Worm (Caenorhabditis elegans): ENCODE data around the gene T21C9.13.

The T21C9.13 gene

ce11 chrV:10581837-10582300 lies 15.2 kb upstream of the T21C9.13 start, which contains the start of gene T21C9.6:
Gene T21C9.6 (plus strand): TSS chrV:10581887.
- TF ChIP-seq ceh-82 (tag; optimal IDR thresholded peaks at IDR 0.05): no peak
- TF ChIP-seq pqm-1 (tag; optimal IDR thresholded peaks at IDR 0.05): peak; percentile 26
- peak; percentile 52 for TF ChIP-seq elt-2 (tag; optimal IDR thresholded peaks at IDR 0.05)

DNA sequence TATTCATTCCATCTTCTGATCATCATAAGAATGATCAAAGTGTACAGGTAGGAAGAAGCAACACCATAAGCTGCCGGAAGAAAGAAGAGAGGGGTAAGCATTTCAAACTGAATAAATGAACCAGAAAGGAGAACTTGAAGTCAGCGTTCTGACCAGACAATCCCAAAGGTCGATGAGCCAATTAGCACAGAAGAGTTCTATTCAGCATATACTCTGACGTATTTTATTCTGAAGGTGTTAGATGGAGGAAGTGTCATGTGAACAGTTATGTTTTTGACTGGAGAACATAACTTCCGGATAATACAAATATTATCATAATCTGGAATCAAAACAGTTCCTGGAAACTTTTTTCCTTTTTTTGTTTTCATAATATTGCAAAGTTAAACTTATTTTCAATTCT lies 8.4 kb upstream of the T21C9.13 start, which contains the start of gene srg-32:
Gene srg-32, minus strand, starts transcription at position 101 of the 400 bp plus-strand sequence.
- TF ChIP-seq mdl-1 (tag; optimal IDR thresholded peaks at IDR 0.05): no peak
- no peak for TF ChIP-seq aly-2 (tag; optimal IDR thresholded peaks at IDR 0.05)
- TF ChIP-seq fos-1 (tag; optimal IDR thresholded peaks at IDR 0.05): no peak
- TF ChIP-seq nhr-12 (tag; optimal IDR thresholded peaks at IDR 0.05): no peak
- no peak for TF ChIP-seq jun-1 (tag; optimal IDR thresholded peaks at IDR 0.05)
- TF ChIP-seq ztf-4 (tag; optimal IDR thresholded peaks at IDR 0.05): no peak
- no peak for TF ChIP-seq fkh-10 (GFP tag; optimal IDR thresholded peaks at IDR 0.05)
- TF ChIP-seq egl-27 (tag; optimal IDR thresholded peaks at IDR 0.05): no peak
- no peak for TF ChIP-seq ceh-16 (tag; optimal IDR thresholded peaks at IDR 0.05)
- TF ChIP-seq nhr-28 (tag; optimal IDR thresholded peaks at IDR 0.05): no peak
- TF ChIP-seq elt-2 (tag; optimal IDR thresholded peaks at IDR 0.05): no peak
- no peak for TF ChIP-seq nhr-77 (tag; optimal IDR thresholded peaks at IDR 0.05)

DNA sequence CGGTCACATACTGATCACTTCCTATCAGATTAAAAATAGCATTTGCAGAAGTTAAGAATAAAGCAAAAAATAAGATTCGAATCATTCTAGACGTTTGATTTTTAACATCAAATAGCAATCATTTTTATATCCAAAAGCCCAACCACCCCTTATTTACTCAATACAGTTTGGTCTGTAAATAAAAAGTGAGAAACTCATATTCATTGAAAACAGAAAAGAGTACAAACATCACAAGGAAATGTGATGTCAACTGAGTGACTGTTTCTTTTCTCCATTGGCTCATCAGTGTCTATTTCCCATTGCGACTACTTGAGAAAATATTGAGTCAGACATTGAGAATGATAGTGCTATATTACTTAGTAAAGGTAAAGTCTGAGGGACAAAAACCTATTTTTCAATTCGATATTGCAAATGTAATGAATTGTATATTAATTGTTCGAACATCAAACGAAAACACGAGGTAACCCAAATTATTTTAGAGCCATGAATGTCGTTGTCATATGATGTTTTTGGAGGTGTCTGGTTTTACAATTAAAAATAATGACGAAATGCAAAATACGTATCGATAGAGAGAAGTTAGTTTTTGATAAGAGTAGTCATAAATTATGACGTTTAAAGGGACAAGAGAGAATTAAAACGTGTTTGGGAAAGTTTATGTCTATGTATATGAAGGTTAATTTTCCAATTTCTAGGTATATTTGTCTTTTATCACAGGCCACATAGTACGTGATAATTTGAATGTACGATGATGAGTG lies 7.1 kb upstream of the T21C9.13 start, which contains the start of gene ttr-23:
Gene ttr-23, minus strand, starts transcription at position 87 of the 755 bp plus-strand sequence.
- TF ChIP-seq elt-2 (tag; optimal IDR thresholded peaks at IDR 0.05): peak; percentile 70
- TF ChIP-seq ceh-28 (tag; optimal IDR thresholded peaks at IDR 0.05): peak; percentile 37
- no peak for TF ChIP-seq nhr-76 (tag; optimal IDR thresholded peaks at IDR 0.05)
- peak; percentile 51 for TF ChIP-seq pha-4 (tag; optimal IDR thresholded peaks at IDR 0.05)
- peak; percentile 6 for TF ChIP-seq pqm-1 (tag; optimal IDR thresholded peaks at IDR 0.05)

DNA sequence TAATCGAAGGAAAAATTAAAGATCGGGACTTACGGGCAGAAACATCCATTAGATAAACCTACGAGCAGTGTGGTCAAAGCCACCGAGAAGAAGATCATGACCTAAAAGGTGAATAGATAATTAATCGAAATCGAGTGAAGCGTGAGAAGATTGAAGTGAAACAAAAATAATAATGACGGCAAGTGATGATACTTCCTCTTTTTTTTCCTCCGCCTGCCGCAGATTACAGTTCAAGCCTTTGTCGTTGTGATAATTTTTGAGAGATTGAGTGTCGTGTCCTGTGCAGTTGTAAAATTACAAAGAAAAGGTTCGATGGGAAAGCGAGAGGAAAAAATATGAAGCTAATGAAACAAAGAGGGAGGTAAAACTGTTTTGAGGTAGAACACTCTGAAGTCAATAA lies 4.6 kb upstream of the T21C9.13 start, which contains the start of gene T21C9.9:
Gene T21C9.9, minus strand, starts transcription at position 101 of the 400 bp plus-strand sequence.
- TF ChIP-seq lin-39 (tag; optimal IDR thresholded peaks at IDR 0.05) (no peak), skn-1 (tag; optimal IDR thresholded peaks at IDR 0.05) (no peak), egl-27 (tag; optimal IDR thresholded peaks at IDR 0.05) (no peak), fkh-10 (GFP tag; optimal IDR thresholded peaks at IDR 0.05) (no peak), mdl-1 (tag; optimal IDR thresholded peaks at IDR 0.05) (no peak), nhr-28 (tag; optimal IDR thresholded peaks at IDR 0.05) (no peak), zag-1 (tag; optimal IDR thresholded peaks at IDR 0.05) (no peak), R02D3.7 (tag; optimal IDR thresholded peaks at IDR 0.05) (no peak), pqm-1 (tag; optimal IDR thresholded peaks at IDR 0.05) (no peak)

ce11 chrV:10594810-10595209 lies 2.3 kb upstream of the T21C9.13 start, which contains the start of gene T21C9.11:
Gene T21C9.11 (minus strand): TSS chrV:10594910.
- no peak for TF ChIP-seq mdl-1 (tag; optimal IDR thresholded peaks at IDR 0.05)
- no peak for TF ChIP-seq nhr-67 (tag; optimal IDR thresholded peaks at IDR 0.05)
- no peak for TF ChIP-seq fkh-10 (GFP tag; optimal IDR thresholded peaks at IDR 0.05)
- no peak for TF ChIP-seq lin-39 (tag; optimal IDR thresholded peaks at IDR 0.05)
- no peak for TF ChIP-seq fkh-2 (tag; optimal IDR thresholded peaks at IDR 0.05)
- no peak for TF ChIP-seq nhr-11 (tag; optimal IDR thresholded peaks at IDR 0.05)
- no peak for TF ChIP-seq hmg-11 (tag; optimal IDR thresholded peaks at IDR 0.05)
- no peak for TF ChIP-seq tbx-2 (tag; optimal IDR thresholded peaks at IDR 0.05)
- TF ChIP-seq R02D3.7 (tag; optimal IDR thresholded peaks at IDR 0.05): no peak
- no peak for TF ChIP-seq ceh-82 (tag; optimal IDR thresholded peaks at IDR 0.05)
- no peak for TF ChIP-seq sea-2 (GFP tag; optimal IDR thresholded peaks at IDR 0.05)
- TF ChIP-seq jun-1 (tag; optimal IDR thresholded peaks at IDR 0.05): no peak
- no peak for TF ChIP-seq ceh-28 (tag; optimal IDR thresholded peaks at IDR 0.05)
- no peak for TF ChIP-seq unc-39 (tag; optimal IDR thresholded peaks at IDR 0.05)
- TF ChIP-seq zag-1 (tag; optimal IDR thresholded peaks at IDR 0.05): no peak

DNA sequence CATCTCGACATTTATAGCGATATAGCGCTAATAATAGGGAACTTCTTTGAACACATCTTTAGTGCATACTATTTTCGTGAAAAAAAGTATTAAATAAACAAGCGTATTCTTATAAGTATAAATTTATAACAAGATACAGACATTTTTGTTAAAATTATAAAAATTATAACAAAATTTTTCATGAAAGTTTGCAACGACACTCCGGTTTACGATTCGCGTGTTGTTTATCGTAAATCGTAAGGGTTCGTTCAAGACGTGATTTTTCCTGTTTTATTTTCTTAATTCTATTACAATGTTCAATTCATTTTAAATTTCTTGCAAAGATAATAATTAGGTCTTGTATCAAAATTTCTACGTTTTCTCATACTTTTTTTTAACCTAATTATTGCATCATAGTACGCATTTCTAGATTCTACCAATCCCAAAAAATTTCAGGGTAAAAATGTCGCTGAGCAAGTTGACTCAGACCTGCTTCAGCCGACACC lies 1.6 kb downstream of the T21C9.13 start, which contains the start of gene scpl-4:
Gene scpl-4, plus strand, starts transcription at position 435 of the 485 bp plus-strand sequence.
- no peak for TF ChIP-seq nhr-11 (tag; optimal IDR thresholded peaks at IDR 0.05)
- no peak for TF ChIP-seq jun-1 (tag; optimal IDR thresholded peaks at IDR 0.05)
- no peak for TF ChIP-seq nhr-12 (tag; optimal IDR thresholded peaks at IDR 0.05)
- no peak for TF ChIP-seq nhr-237 (tag; optimal IDR thresholded peaks at IDR 0.05)
- TF ChIP-seq lin-39 (tag; optimal IDR thresholded peaks at IDR 0.05): no peak
